Worm (Caenorhabditis elegans) whole organism, midembryonic: ENCODE data around the gene zfp-1.

Source experiments
- T22C8.4 ChIP-seq: fragments of 200-800 bp; sonication (Bioruptor generic); IDR thresholded peaks from 2 replicates; pipeline ENCODE4 v1.3.6; 2022; ENCODE audit warnings: missing genetic modification characterization, missing compliant biosample characterization
- cog-1 ChIP-seq: sonication (generic microtip); optimal IDR thresholded peaks from 2 replicates; lab custom pipeline; 2016; ENCODE audit warnings: missing genetic modification characterization, missing compliant biosample characterization
- flt-1 ChIP-seq: fragments of 200-800 bp; sonication (Bioruptor generic); IDR thresholded peaks from 2 replicates; pipeline ENCODE4 v1.3.6; 2022; ENCODE audit warnings: missing genetic modification characterization, missing compliant biosample characterization
- klf-2 ChIP-seq: fragments of 200-800 bp; sonication (Bioruptor generic); conservative IDR thresholded peaks from 2 replicates; pipeline ENCODE4 v1.3.6; 2022; ENCODE audit warnings: missing genetic modification reagents, missing genetic modification characterization, missing compliant biosample characterization
- med-1 ChIP-seq: sonication (generic microtip); optimal IDR thresholded peaks from 2 replicates; lab custom pipeline; 2017; ENCODE audit warnings: missing genetic modification characterization, mild to moderate bottlenecking, missing compliant biosample characterization, antibody characterized with exemption, missing genetic modification reagents; ENCODE audit not compliant: insufficient read depth
- ref-1 ChIP-seq: fragments of 200-800 bp; sonication (Bioruptor generic); conservative IDR thresholded peaks from 2 replicates; pipeline ENCODE4 v1.3.6; 2022; ENCODE audit warnings: missing genetic modification reagents, missing genetic modification characterization, missing compliant biosample characterization
- tab-1 ChIP-seq: fragments of 200-800 bp; sonication (Bioruptor generic); IDR thresholded peaks from 2 replicates; pipeline ENCODE4 v1.3.6; 2022; ENCODE audit warnings: missing genetic modification characterization, missing compliant biosample characterization
- ztf-23 ChIP-seq: fragments of 200-800 bp; sonication (Bioruptor generic); IDR thresholded peaks from 2 replicates; pipeline ENCODE4 v1.3.6; 2022; ENCODE audit warnings: missing genetic modification reagents, missing genetic modification characterization, missing compliant biosample characterization
- ztf-29 ChIP-seq: fragments of 200-800 bp; sonication (Bioruptor generic); IDR thresholded peaks from 2 replicates; pipeline ENCODE4 v1.3.6; 2022; ENCODE audit warnings: missing genetic modification reagents, missing genetic modification characterization, missing compliant biosample characterization

The zfp-1 gene

DNA sequence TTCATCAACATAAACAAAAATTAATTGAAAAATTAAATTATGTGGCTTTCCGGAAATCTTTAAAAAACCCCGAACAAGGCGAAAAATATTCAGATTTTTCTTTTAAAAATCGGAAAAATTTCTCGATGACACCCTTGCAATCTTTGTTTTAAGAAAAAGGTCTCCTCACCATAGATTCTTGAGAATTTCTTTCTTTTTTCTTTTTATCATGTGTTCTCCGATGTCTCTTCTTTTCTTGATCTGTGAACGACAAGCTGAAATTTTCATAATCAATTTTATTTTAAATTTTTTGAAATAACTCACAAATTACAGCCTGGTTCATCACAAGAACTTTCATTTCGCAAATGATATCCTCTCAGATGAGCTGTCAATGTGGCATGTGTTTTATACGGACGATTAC is at the start of gene zfp-1, which contains the start of gene F54F2.14:
Gene zfp-1, plus strand, starts transcription at position 301 of the 400 bp plus-strand sequence.
Gene F54F2.14, plus strand, starts transcription at position 312 of the 400 bp plus-strand sequence.
- TF ChIP-seq flt-1 (GFP tag; lab: Robert Waterston, UW) (no peak), cog-1 (no peak), ref-1 (GFP tag; lab: Robert Waterston, UW) (no peak), T22C8.4 (GFP tag; lab: Robert Waterston, UW) (no peak), ztf-23 (no peak)

- TF ChIP-seq ztf-29 (no peak), ztf-23 (no peak)
These were observed 49.4 kb upstream of the zfp-1 start for ce11 chrIII:8741955-8742354.

- TF ChIP-seq ztf-23: no peak
- TF ChIP-seq flt-1 (GFP tag; lab: Robert Waterston, UW): no peak
- no peak for TF ChIP-seq med-1 (GFP tag; lab: Kevin White, UChicago)
- TF ChIP-seq T22C8.4 (GFP tag; lab: Robert Waterston, UW): no peak
- no peak for TF ChIP-seq ref-1 (GFP tag; lab: Robert Waterston, UW)
- no peak for TF ChIP-seq ztf-29
- no peak for TF ChIP-seq tab-1
- no peak for TF ChIP-seq klf-2
- TF ChIP-seq cog-1: no peak
These were observed 48.8 kb upstream of the zfp-1 start for ce11 chrIII:8742584-8742983.

ce11 chrIII:8743796-8744404 is 47.4 kb upstream of the zfp-1 start, which contains the start of gene ZK370.6:
Gene ZK370.6, minus strand, starts transcription at chrIII:8743846.
- TF ChIP-seq ref-1 (GFP tag; lab: Robert Waterston, UW) (no peak), flt-1 (GFP tag; lab: Robert Waterston, UW) (no peak), ztf-29 (no peak), cog-1 (no peak)

ce11 chrIII:8744765-8745164 is 46.6 kb upstream of the zfp-1 start:
- TF ChIP-seq ztf-23 (no peak), ztf-29 (no peak), ref-1 (GFP tag; lab: Robert Waterston, UW) (no peak), tab-1 (no peak), cog-1 (no peak), flt-1 (GFP tag; lab: Robert Waterston, UW) (no peak), T22C8.4 (GFP tag; lab: Robert Waterston, UW) (no peak), klf-2 (no peak), med-1 (GFP tag; lab: Kevin White, UChicago) (no peak)

DNA sequence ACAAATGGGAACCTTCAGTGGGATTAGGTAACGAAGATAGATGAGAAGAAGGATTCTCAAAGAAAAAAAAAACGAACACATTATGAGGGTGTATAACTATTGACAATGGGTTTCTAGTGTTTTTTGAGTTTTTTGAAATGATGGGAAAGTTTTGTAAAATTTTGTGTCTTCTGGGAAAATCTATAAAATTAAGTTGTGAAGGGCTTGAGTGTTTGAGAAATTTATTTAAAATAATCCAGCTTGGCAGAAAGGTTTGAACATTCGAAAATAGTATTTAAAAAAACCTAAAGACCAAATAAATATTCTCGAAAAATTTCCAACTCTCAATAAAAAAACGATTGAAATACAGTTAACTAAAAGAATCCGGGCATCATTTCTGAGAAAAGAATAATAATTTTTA is 46.1 kb upstream of the zfp-1 start:
- TF ChIP-seq ref-1 (GFP tag; lab: Robert Waterston, UW): no peak

DNA sequence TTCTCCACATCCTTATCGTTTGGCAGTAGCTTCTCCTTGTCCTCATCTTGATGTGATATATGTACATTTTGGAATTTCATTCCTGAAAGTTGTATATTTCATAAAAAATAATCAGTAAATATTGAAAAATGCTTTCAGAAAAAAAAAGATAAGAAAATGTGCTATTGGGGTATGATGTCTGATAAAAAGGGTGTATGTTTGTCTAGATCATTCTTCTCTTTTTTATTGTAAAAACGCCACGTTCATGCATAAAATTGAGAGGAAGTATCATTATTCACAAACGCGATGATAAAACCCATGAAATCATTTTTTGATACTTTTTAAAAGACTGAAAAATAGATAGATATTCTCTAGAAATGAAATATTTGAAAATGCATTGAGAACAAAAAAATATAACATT is 42.7 kb upstream of the zfp-1 start:
- no peak for TF ChIP-seq klf-2
- no peak for TF ChIP-seq tab-1
- TF ChIP-seq ref-1 (GFP tag; lab: Robert Waterston, UW): no peak
- TF ChIP-seq ztf-29: no peak
- TF ChIP-seq cog-1: no peak
- no peak for TF ChIP-seq med-1 (GFP tag; lab: Kevin White, UChicago)
- no peak for TF ChIP-seq T22C8.4 (GFP tag; lab: Robert Waterston, UW)
- no peak for TF ChIP-seq ztf-23
- no peak for TF ChIP-seq flt-1 (GFP tag; lab: Robert Waterston, UW)

DNA sequence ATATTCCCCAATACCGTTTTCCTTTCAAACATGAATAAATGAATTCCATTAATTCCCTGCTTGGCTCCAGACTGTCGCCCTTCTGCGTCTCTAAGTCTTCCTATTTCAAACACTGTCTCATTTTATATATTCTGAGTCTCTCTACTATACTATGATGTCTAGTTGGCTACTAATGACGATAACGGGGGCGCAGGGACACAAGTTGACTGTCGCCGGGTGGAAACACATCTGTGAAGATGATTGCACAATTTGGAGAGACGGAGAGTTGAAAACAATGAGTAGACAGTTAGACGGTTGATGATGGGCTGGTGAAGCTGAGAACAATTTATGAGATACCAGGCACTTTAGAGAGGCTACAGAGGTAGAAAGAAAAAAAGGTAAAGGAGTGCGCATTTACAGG is 41.8 kb upstream of the zfp-1 start, which contains the start of gene sma-2:
Gene sma-2, plus strand, starts transcription at position 194 of the 400 bp plus-strand sequence.
- TF ChIP-seq tab-1: no peak
- TF ChIP-seq ztf-23: no peak
- TF ChIP-seq cog-1: no peak
- no peak for TF ChIP-seq ref-1 (GFP tag; lab: Robert Waterston, UW)
- TF ChIP-seq ztf-29: no peak
- TF ChIP-seq med-1 (GFP tag; lab: Kevin White, UChicago): no peak

DNA sequence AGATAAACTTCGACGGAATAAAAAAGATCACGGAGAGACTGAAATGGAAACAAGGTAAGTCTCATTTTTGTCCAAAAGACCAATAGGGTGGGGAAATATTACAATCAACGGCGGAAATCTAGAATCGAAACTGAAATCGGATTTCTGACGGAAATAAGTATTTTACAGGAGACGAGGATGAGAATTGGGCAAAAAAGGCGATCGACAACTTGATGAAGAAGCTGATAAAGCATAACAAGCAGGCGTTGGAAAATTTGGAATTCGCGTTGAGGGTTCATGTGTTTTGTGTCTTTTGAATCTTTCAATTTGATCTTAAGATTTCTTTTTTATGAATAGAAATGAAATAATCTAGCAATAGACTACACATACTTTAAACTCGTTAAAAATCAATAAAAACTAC is 40.7 kb upstream of the zfp-1 start, which contains the start of gene ugtp-1:
Gene ugtp-1, minus strand, starts transcription at position 101 of the 400 bp plus-strand sequence.
- TF ChIP-seq ztf-23: no peak
- TF ChIP-seq klf-2: no peak
- TF ChIP-seq tab-1: no peak
- TF ChIP-seq T22C8.4 (GFP tag; lab: Robert Waterston, UW): no peak
- TF ChIP-seq med-1 (GFP tag; lab: Kevin White, UChicago): no peak
- no peak for TF ChIP-seq ref-1 (GFP tag; lab: Robert Waterston, UW)
- TF ChIP-seq ztf-29: no peak
- TF ChIP-seq flt-1 (GFP tag; lab: Robert Waterston, UW): no peak
- no peak for TF ChIP-seq cog-1

- TF ChIP-seq med-1 (GFP tag; lab: Kevin White, UChicago): no peak
- TF ChIP-seq ztf-29: no peak
- TF ChIP-seq flt-1 (GFP tag; lab: Robert Waterston, UW): no peak
- no peak for TF ChIP-seq ztf-23
- TF ChIP-seq ref-1 (GFP tag; lab: Robert Waterston, UW): no peak
- TF ChIP-seq klf-2: no peak
- TF ChIP-seq cog-1: no peak
- no peak for TF ChIP-seq T22C8.4 (GFP tag; lab: Robert Waterston, UW)
- no peak for TF ChIP-seq tab-1
These were observed 36.7 kb upstream of the zfp-1 start, which contains the start of gene tomm-70 for ce11 chrIII:8754682-8755081. Gene tomm-70, minus strand, starts transcription at chrIII:8754750.

DNA sequence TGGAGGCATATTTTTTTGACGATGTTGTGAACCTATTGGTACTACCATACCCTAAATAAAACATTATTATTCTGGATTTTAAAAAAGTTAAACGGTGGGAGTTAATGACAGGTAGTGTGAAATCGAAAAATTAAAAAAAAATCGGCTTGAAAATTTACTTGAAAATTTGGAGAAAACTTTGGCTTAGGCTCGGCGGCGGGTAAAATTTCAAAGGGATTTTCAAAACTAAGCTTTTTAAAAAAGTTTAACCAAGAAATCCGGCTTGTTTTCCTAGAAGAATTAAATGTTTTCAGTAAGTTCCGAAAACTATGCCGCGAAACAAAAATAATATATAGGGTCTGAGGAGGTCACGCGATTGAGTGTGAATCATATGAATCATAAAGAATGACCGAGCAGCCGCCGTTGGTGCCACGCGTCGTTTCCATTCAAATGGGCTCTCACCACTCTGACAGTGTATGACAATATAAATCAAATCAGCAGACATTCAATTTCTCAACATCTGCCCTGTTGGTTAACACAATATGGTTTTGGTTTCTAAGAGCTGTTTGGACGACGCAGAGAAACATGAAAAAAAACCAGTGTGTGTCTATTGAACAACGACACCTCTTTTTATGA is 30.2 kb upstream of the zfp-1 start, which contains the start of gene aak-1:
Gene aak-1, minus strand, starts transcription at position 51 of the 615 bp plus-strand sequence.
- TF ChIP-seq tab-1 (no peak), ref-1 (GFP tag; lab: Robert Waterston, UW) (no peak), klf-2 (no peak), T22C8.4 (GFP tag; lab: Robert Waterston, UW) (no peak), ztf-29 (no peak), cog-1 (no peak), med-1 (GFP tag; lab: Kevin White, UChicago) (no peak), flt-1 (GFP tag; lab: Robert Waterston, UW) (no peak), ztf-23 (no peak)
